Worm (Caenorhabditis elegans): ENCODE results near the gene ZC21.10.

DNA sequence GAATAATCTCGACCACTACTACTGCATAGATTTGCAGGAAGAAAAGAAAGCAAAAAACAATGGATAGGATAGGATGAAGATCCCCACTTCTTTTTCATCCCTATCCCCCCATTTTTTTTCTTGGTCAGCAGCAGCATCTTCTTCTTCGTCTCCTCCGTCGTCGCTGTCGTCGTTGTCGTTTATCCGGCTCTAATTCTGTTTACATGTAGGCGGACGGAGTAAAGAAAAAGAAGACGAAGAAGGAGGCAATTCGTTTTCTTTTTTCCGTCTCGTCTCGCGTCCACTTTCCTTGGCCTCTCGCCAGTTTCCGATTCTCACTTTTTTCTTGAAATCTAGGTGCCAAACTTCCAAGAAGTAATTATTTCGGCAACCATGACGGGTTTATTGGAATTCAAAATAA lies 18.2 kb upstream of the ZC21.10 start:
- TF ChIP-seq nhr-80 (tag; optimal IDR thresholded peaks at IDR 0.05) (no peak), unc-130 (GFP tag; optimal IDR thresholded peaks at IDR 0.05) (no peak), ceh-40 (GFP tag; IDR thresholded peaks at IDR 0.05) (no peak), ama-1 (optimal IDR thresholded peaks at IDR 0.05) (no peak), ama-1 (GFP tag; optimal IDR thresholded peaks at IDR 0.05) (no peak), ztf-26 (tag; optimal IDR thresholded peaks at IDR 0.05) (no peak), nfya-2 (GFP tag; IDR thresholded peaks at IDR 0.05) (no peak), ceh-27 (GFP tag; optimal IDR thresholded peaks at IDR 0.05) (no peak), F33H1.4 (GFP tag; IDR thresholded peaks at IDR 0.05) (no peak), pha-4 (tag; optimal IDR thresholded peaks at IDR 0.05) (no peak), hlh-26 (GFP tag; conservative IDR thresholded peaks at IDR 0.05) (no peak), attf-6 (GFP tag; IDR thresholded peaks at IDR 0.05) (no peak), tbx-9 (tag; optimal IDR thresholded peaks at IDR 0.05; ENCODE audit: borderline replicate concordance) (no peak), madf-8 (GFP tag; conservative IDR thresholded peaks at IDR 0.05) (no peak)

Measured in whole organism, young adult.